Fruit fly (Drosophila melanogaster) whole organism, prepupa: Measurements from ENCODE around the gene mbm.

Source experiments
- Blimp-1 ChIP-seq: fragments of 200-800 bp; sonication (Bioruptor generic); optimal IDR thresholded peaks from 3 replicates; lab custom pipeline; 2017; ENCODE audit warnings: missing biosample characterization, missing genetic modification characterization, mild to moderate bottlenecking, moderate library complexity, missing genetic modification reagents
- CG10631 ChIP-seq: fragments of 200-800 bp; sonication (Bioruptor generic); optimal IDR thresholded peaks from 2 replicates; lab custom pipeline; 2016; ENCODE audit warnings: missing biosample characterization, missing genetic modification characterization
- CG10669 ChIP-seq: fragments of 200-800 bp; sonication (Bioruptor generic); optimal IDR thresholded peaks from 3 replicates; lab custom pipeline; 2018; ENCODE audit warnings: missing biosample characterization, mild to moderate bottlenecking, missing genetic modification characterization, moderate library complexity
- CG11762 ChIP-seq: fragments of 200-800 bp; sonication (Bioruptor generic); optimal IDR thresholded peaks from 3 replicates; lab custom pipeline; 2016; ENCODE audit warnings: missing biosample characterization, missing genetic modification characterization; ENCODE audit not compliant: insufficient read depth
- CG11902 ChIP-seq: fragments of 200-800 bp; sonication (Bioruptor generic); optimal IDR thresholded peaks from 3 replicates; lab custom pipeline; 2016; ENCODE audit warnings: missing biosample characterization, missing genetic modification characterization
- CG1621 ChIP-seq: fragments of 200-800 bp; sonication (Bioruptor generic); optimal IDR thresholded peaks from 3 replicates; lab custom pipeline; 2018; ENCODE audit warnings: missing biosample characterization, mild to moderate bottlenecking, missing genetic modification characterization
- CG16779 ChIP-seq: fragments of 200-800 bp; sonication (Bioruptor generic); optimal IDR thresholded peaks from 3 replicates; lab custom pipeline; 2017; ENCODE audit warnings: missing biosample characterization, mild to moderate bottlenecking, missing genetic modification characterization
- CG3032 ChIP-seq: fragments of 200-800 bp; optimal IDR thresholded peaks from 2 replicates; lab custom pipeline; 2019; ENCODE audit warnings: missing biosample characterization, mild to moderate bottlenecking, missing genetic modification characterization, moderate library complexity
- CG31627 ChIP-seq: fragments of 200-800 bp; sonication (Bioruptor generic); optimal IDR thresholded peaks from 3 replicates; lab custom pipeline; 2016; ENCODE audit warnings: missing biosample characterization, missing genetic modification characterization
- CG32006 ChIP-seq: fragments of 200-800 bp; sonication (Bioruptor generic); optimal IDR thresholded peaks from 3 replicates; lab custom pipeline; 2017; ENCODE audit warnings: missing biosample characterization, mild to moderate bottlenecking, missing genetic modification characterization
- CG34406 ChIP-seq: fragments of 200-800 bp; sonication (Bioruptor generic); optimal IDR thresholded peaks from 3 replicates; lab custom pipeline; 2016; ENCODE audit warnings: missing biosample characterization, missing genetic modification characterization
- CG3919 ChIP-seq: fragments of 200-800 bp; sonication (Bioruptor generic); optimal IDR thresholded peaks from 3 replicates; lab custom pipeline; 2016; ENCODE audit warnings: missing biosample characterization, missing genetic modification characterization
- CG4318 ChIP-seq: fragments of 200-800 bp; sonication (Bioruptor generic); optimal IDR thresholded peaks from 3 replicates; lab custom pipeline; 2017; ENCODE audit warnings: missing biosample characterization, mild to moderate bottlenecking, missing genetic modification characterization
- CG6163 ChIP-seq: fragments of 200-800 bp; sonication (Bioruptor generic); IDR thresholded peaks from 3 replicates; pipeline ENCODE4 v1.3.6; 2022; ENCODE audit warnings: missing biosample characterization, missing genetic modification characterization
- CG6808 ChIP-seq: fragments of 200-800 bp; sonication (Bioruptor generic); optimal IDR thresholded peaks from 3 replicates; lab custom pipeline; 2017; ENCODE audit warnings: missing biosample characterization, missing genetic modification characterization, mild to moderate bottlenecking, moderate library complexity, missing genetic modification reagents
- CG6854 ChIP-seq: fragments of 200-800 bp; sonication (Bioruptor generic); optimal IDR thresholded peaks from 2 replicates; lab custom pipeline; 2017; ENCODE audit warnings: missing biosample characterization, mild to moderate bottlenecking, missing genetic modification characterization
- CG7368 ChIP-seq: fragments of 200-800 bp; sonication (Bioruptor generic); optimal IDR thresholded peaks from 3 replicates; lab custom pipeline; 2016; ENCODE audit warnings: missing biosample characterization, missing genetic modification characterization
- CG8632 ChIP-seq: fragments of 200-800 bp; sonication (Bioruptor generic); optimal IDR thresholded peaks from 3 replicates; lab custom pipeline; 2016; ENCODE audit warnings: missing biosample characterization, missing genetic modification characterization
- CG9139 ChIP-seq: fragments of 200-800 bp; sonication (Bioruptor generic); optimal IDR thresholded peaks from 3 replicates; lab custom pipeline; 2017; ENCODE audit warnings: missing biosample characterization, mild to moderate bottlenecking, missing genetic modification characterization
- Eip75B ChIP-seq: fragments of 200-800 bp; sonication (Bioruptor generic); optimal IDR thresholded peaks from 3 replicates; lab custom pipeline; 2016; ENCODE audit warnings: missing biosample characterization, missing genetic modification characterization
- Eip78C ChIP-seq: fragments of 200-800 bp; sonication (Bioruptor generic); peaks from one replicate; lab custom pipeline; 2016; ENCODE audit warnings: missing biosample characterization, missing genetic modification characterization
- Eip93F ChIP-seq: fragments of 200-800 bp; sonication (Bioruptor generic); optimal IDR thresholded peaks from 2 replicates; lab custom pipeline; 2016; ENCODE audit warnings: missing biosample characterization, mild to moderate bottlenecking, missing genetic modification characterization
- Ets21C ChIP-seq: fragments of 200-800 bp; sonication (Bioruptor generic); optimal IDR thresholded peaks from 3 replicates; lab custom pipeline; 2016; ENCODE audit warnings: missing biosample characterization, missing genetic modification characterization
- Ets96B ChIP-seq: fragments of 200-800 bp; optimal IDR thresholded peaks from 2 replicates; lab custom pipeline; 2019; ENCODE audit warnings: missing biosample characterization, mild to moderate bottlenecking, missing genetic modification characterization, moderate library complexity
- Gug ChIP-seq: fragments of 200-800 bp; sonication (Bioruptor generic); IDR thresholded peaks from 2 replicates; pipeline ENCODE4 v1.3.6; 2022; ENCODE audit warnings: missing biosample characterization, missing genetic modification characterization
- Hr38 ChIP-seq: sonication (Bioruptor generic); optimal IDR thresholded peaks from 2 replicates; lab custom pipeline; 2016; ENCODE audit warnings: missing biosample characterization, missing genetic modification characterization
- Hr39 ChIP-seq: fragments of 200-800 bp; sonication (Bioruptor generic); optimal IDR thresholded peaks from 2 replicates; lab custom pipeline; 2016; ENCODE audit warnings: missing biosample characterization, missing genetic modification characterization
- Hr4 ChIP-seq: fragments of 200-800 bp; sonication (Bioruptor generic); optimal IDR thresholded peaks from 3 replicates; lab custom pipeline; 2016; ENCODE audit warnings: missing biosample characterization, missing genetic modification characterization
- Met ChIP-seq: fragments of 200-800 bp; sonication (Bioruptor generic); optimal IDR thresholded peaks from 3 replicates; lab custom pipeline; 2016; ENCODE audit warnings: missing biosample characterization, missing genetic modification characterization
- OdsH ChIP-seq: fragments of 200-800 bp; sonication (Bioruptor generic); optimal IDR thresholded peaks from 3 replicates; lab custom pipeline; 2016; ENCODE audit warnings: missing biosample characterization, missing genetic modification characterization
- Smox ChIP-seq: fragments of 200-800 bp; sonication (Bioruptor generic); optimal IDR thresholded peaks from 3 replicates; lab custom pipeline; 2016; ENCODE audit warnings: missing biosample characterization, missing genetic modification characterization
- Sox102F ChIP-seq: fragments of 200-800 bp; sonication (Bioruptor generic); optimal IDR thresholded peaks from 2 replicates; lab custom pipeline; 2016; ENCODE audit warnings: missing biosample characterization, mild to moderate bottlenecking, missing genetic modification characterization
- Sox14 ChIP-seq: fragments of 200-800 bp; sonication (Bioruptor generic); optimal IDR thresholded peaks from 3 replicates; lab custom pipeline; 2016; ENCODE audit warnings: missing biosample characterization, missing genetic modification characterization
- Sox15 ChIP-seq: fragments of 200-800 bp; sonication (Bioruptor generic); optimal IDR thresholded peaks from 3 replicates; lab custom pipeline; 2016; ENCODE audit warnings: missing biosample characterization, missing genetic modification characterization
- cyc ChIP-seq: fragments of 200-800 bp; sonication (Bioruptor generic); optimal IDR thresholded peaks from 3 replicates; lab custom pipeline; 2016; ENCODE audit warnings: missing biosample characterization, missing genetic modification characterization
- dac ChIP-seq: fragments of 200-800 bp; sonication (Bioruptor generic); optimal IDR thresholded peaks from 2 replicates; lab custom pipeline; 2017; ENCODE audit warnings: missing biosample characterization, mild to moderate bottlenecking, missing genetic modification characterization
- dsx ChIP-seq: fragments of 200-800 bp; optimal IDR thresholded peaks from 3 replicates; lab custom pipeline; 2019; ENCODE audit warnings: missing biosample characterization, mild to moderate bottlenecking, missing genetic modification characterization, moderate library complexity; ENCODE audit not compliant: poor library complexity, severe bottlenecking
- eg ChIP-seq: fragments of 200-800 bp; sonication (Bioruptor generic); IDR thresholded peaks from 3 replicates; pipeline ENCODE4 v1.3.6; 2022; ENCODE audit warnings: missing biosample characterization, missing genetic modification characterization
- fd59A ChIP-seq: fragments of 200-800 bp; sonication (Bioruptor generic); optimal IDR thresholded peaks from 2 replicates; lab custom pipeline; 2017; ENCODE audit warnings: missing biosample characterization, mild to moderate bottlenecking, missing genetic modification characterization, missing genetic modification reagents
- fkh ChIP-seq: fragments of 200-800 bp; sonication (Bioruptor generic); optimal IDR thresholded peaks from 3 replicates; lab custom pipeline; 2017; ENCODE audit warnings: missing biosample characterization, mild to moderate bottlenecking, missing genetic modification characterization, moderate library complexity
- lz ChIP-seq: fragments of 200-800 bp; sonication (Bioruptor generic); optimal IDR thresholded peaks from 3 replicates; lab custom pipeline; 2016; ENCODE audit warnings: missing biosample characterization, missing genetic modification characterization
- pdm3 ChIP-seq: fragments of 200-800 bp; sonication (Bioruptor generic); optimal IDR thresholded peaks from 3 replicates; lab custom pipeline; 2016; ENCODE audit warnings: missing biosample characterization, missing genetic modification characterization
- salr ChIP-seq, 2 experiments: fragments of 200-800 bp; sonication (Bioruptor generic); optimal IDR thresholded peaks; 3 replicates each; lab custom pipeline; 2016 to 2018; ENCODE audit warnings: missing biosample characterization in 2 of 2, missing genetic modification characterization in 2 of 2, mild to moderate bottlenecking in 1 of 2
- ss ChIP-seq, 2 experiments: fragments of 200-800 bp; sonication (Bioruptor generic); optimal IDR thresholded peaks; 2 replicates in 1 of 2; 3 replicates in 1 of 2; lab custom pipeline; 2017 to 2018; ENCODE audit warnings: mild to moderate bottlenecking in 2 of 2, missing biosample characterization in 2 of 2, missing genetic modification characterization in 2 of 2, moderate library complexity in 1 of 2
- svp ChIP-seq: fragments of 200-800 bp; sonication (Bioruptor generic); peaks from one replicate; lab custom pipeline; 2016; ENCODE audit warnings: missing biosample characterization, missing genetic modification characterization
- topi ChIP-seq: fragments of 200-800 bp; sonication (Bioruptor generic); optimal IDR thresholded peaks from 3 replicates; lab custom pipeline; 2016; ENCODE audit warnings: missing biosample characterization, missing genetic modification characterization
- vri ChIP-seq: fragments of 200-800 bp; sonication (Bioruptor generic); optimal IDR thresholded peaks from 3 replicates; lab custom pipeline; 2016; ENCODE audit warnings: missing biosample characterization, mild to moderate bottlenecking, missing genetic modification characterization

Gene mbm

dm6 chr2L:285596-286023 lies 12.1 kb upstream of the mbm start (continued):
- TF ChIP-seq CG11902 (GFP tag; lab: Kevin White, UChicago) (no peak), Eip93F (GFP tag; lab: Kevin White, UChicago) (no peak), CG7368 (GFP tag; lab: Kevin White, UChicago) (no peak), Sox14 (GFP tag; lab: Kevin White, UChicago) (peak; percentile 64), Ets96B (tag; lab: Kevin White, UChicago) (peak; percentile 31), Met (peak; percentile 65), OdsH (GFP tag; lab: Kevin White, UChicago) (peak; percentile 42), Eip75B (GFP tag; lab: Kevin White, UChicago) (peak; percentile 56), CG3032 (tag; lab: Kevin White, UChicago) (peak; percentile 17), Ets21C (GFP tag; lab: Kevin White, UChicago) (peak; percentile 28), CG6854 (GFP tag; lab: Kevin White, UChicago) (peak; percentile 60), topi (GFP tag; lab: Kevin White, UChicago) (peak; percentile 45)
- TF ChIP-seq, all 60 proteins: peak for 33

- TF ChIP-seq lz (GFP tag; lab: Kevin White, UChicago) = peak; percentile 48
- TF ChIP-seq CG6854 (GFP tag; lab: Kevin White, UChicago) = peak; percentile 61
- no peak for TF ChIP-seq Hr4 (GFP tag; lab: Kevin White, UChicago)
- peak; percentile 37 for TF ChIP-seq topi (GFP tag; lab: Kevin White, UChicago)
- TF ChIP-seq svp (GFP tag; lab: Kevin White, UChicago) = peak; percentile 85
- peak; percentile 3 for TF ChIP-seq Ets96B (tag; lab: Kevin White, UChicago)
- peak; percentile 35 for TF ChIP-seq CG1621 (tag; lab: Kevin White, UChicago)
- no peak for TF ChIP-seq Hr39 (GFP tag; lab: Kevin White, UChicago)
- no peak for TF ChIP-seq CG4318 (GFP tag; lab: Kevin White, UChicago)
- peak; percentile 43 for TF ChIP-seq CG9139
- TF ChIP-seq Hr38 (GFP tag; lab: Kevin White, UChicago) = no peak
- no peak for TF ChIP-seq CG10669
- no peak for TF ChIP-seq CG3919
- TF ChIP-seq pdm3 (GFP tag; lab: Kevin White, UChicago) = no peak
- TF ChIP-seq ss (GFP tag; optimal IDR thresholded peaks at IDR 0.05; lab: Kevin White, UChicago) = peak in 1 of 2 experiments; percentile 31
- peak; percentile 69 for TF ChIP-seq Eip78C (GFP tag; lab: Kevin White, UChicago)
- no peak for TF ChIP-seq OdsH (GFP tag; lab: Kevin White, UChicago)
- no peak for TF ChIP-seq Sox15 (GFP tag; lab: Kevin White, UChicago)
- no peak for TF ChIP-seq fd59A (GFP tag; lab: Kevin White, UChicago)
- no peak for TF ChIP-seq Gug (GFP tag; lab: Robert Waterston, UW)
- TF ChIP-seq CG32006 = no peak
- TF ChIP-seq Sox102F (GFP tag; lab: Kevin White, UChicago) = no peak
- no peak for TF ChIP-seq CG8632 (GFP tag; lab: Kevin White, UChicago)
- peak; percentile 43 for TF ChIP-seq Sox14 (GFP tag; lab: Kevin White, UChicago)
- TF ChIP-seq Blimp-1 = peak; percentile 71
- TF ChIP-seq salr (GFP tag; optimal IDR thresholded peaks at IDR 0.05; lab: Kevin White, UChicago) = peak in 1 of 2 experiments; percentile 7
- TF ChIP-seq CG10631 (GFP tag; lab: Kevin White, UChicago) = no peak
- no peak for TF ChIP-seq vri
- peak; percentile 31 for TF ChIP-seq cyc
- TF ChIP-seq Eip75B (GFP tag; lab: Kevin White, UChicago) = no peak
- TF ChIP-seq Smox (GFP tag; lab: Kevin White, UChicago) = no peak
- peak; percentile 80 for TF ChIP-seq fkh (GFP tag; lab: Kevin White, UChicago)
- TF ChIP-seq CG11902 (GFP tag; lab: Kevin White, UChicago) = no peak
- no peak for TF ChIP-seq CG16779 (tag; lab: Kevin White, UChicago)
- peak; percentile 41 for TF ChIP-seq CG3032 (tag; lab: Kevin White, UChicago)
- no peak for TF ChIP-seq CG7368 (GFP tag; lab: Kevin White, UChicago)
- TF ChIP-seq eg = 0 out of 3 replicates have a peak, but pooled peaks have one; percentile 35
- no peak for TF ChIP-seq Ets21C (GFP tag; lab: Kevin White, UChicago)
- TF ChIP-seq CG6808 (GFP tag; lab: Kevin White, UChicago) = no peak
- TF ChIP-seq CG11762 (GFP tag; lab: Kevin White, UChicago) = peak; percentile 4
- TF ChIP-seq dac (GFP tag; lab: Kevin White, UChicago) = no peak
- TF ChIP-seq CG31627 (GFP tag; lab: Kevin White, UChicago) = peak; percentile 28
- no peak for TF ChIP-seq CG34406 (GFP tag; lab: Kevin White, UChicago)
- peak; percentile 93 for TF ChIP-seq dsx (GFP tag; lab: Kevin White, UChicago)
- TF ChIP-seq CG6163 = peak; percentile 45; the same call in 2 of the 3 replicates
Observed at dm6 chr2L:283071-283482, 9.6 kb upstream of the mbm start, which contains the start of gene CG11601. CG11601 (minus strand) TSS chr2L:283269.
